Worm (Caenorhabditis elegans) whole organism, L1 larva: ENCODE results near the gene F13B6.2.

ENCODE experiments used
- C04F5.9 ChIP-seq: sonication (generic microtip); optimal IDR thresholded peaks from 2 replicates; lab custom pipeline; 2016; ENCODE audit warnings: missing genetic modification characterization, missing compliant biosample characterization
- C16A3.4 ChIP-seq: fragments of 150-350 bp; optimal IDR thresholded peaks from 2 replicates; lab custom pipeline; 2014; ENCODE audit warnings: missing biosample characterization, missing genetic modification characterization
- C34B4.2 ChIP-seq: sonication (generic microtip); optimal IDR thresholded peaks from 2 replicates; lab custom pipeline; 2017; ENCODE audit warnings: mild to moderate bottlenecking, missing genetic modification characterization, missing compliant biosample characterization
- F16B12.6 ChIP-seq: fragments of 150-350 bp; optimal IDR thresholded peaks from 2 replicates; lab custom pipeline; 2014; ENCODE audit warnings: missing biosample characterization, missing genetic modification characterization
- Y116A8C.19 ChIP-seq: sonication (generic microtip); optimal IDR thresholded peaks from 2 replicates; lab custom pipeline; 2016; ENCODE audit warnings: missing compliant biosample characterization, missing genetic modification characterization, borderline replicate concordance
- alr-1 ChIP-seq: fragments of 200-800 bp; sonication (Bioruptor generic); optimal IDR thresholded peaks from 2 replicates; lab custom pipeline; 2018; ENCODE audit warnings: borderline replicate concordance, mild to moderate bottlenecking, missing genetic modification characterization, missing compliant biosample characterization
- ama-1 ChIP-seq: fragments of 150-350 bp; optimal IDR thresholded peaks from 2 replicates; lab custom pipeline; 2014
- blmp-1 ChIP-seq: fragments of 150-350 bp; optimal IDR thresholded peaks from 2 replicates; lab custom pipeline; 2014; ENCODE audit warnings: missing biosample characterization, missing genetic modification characterization
- efl-1 ChIP-seq, 4 experiments: fragments of 150-350 bp; optimal IDR thresholded peaks in 3 of 4; peaks in 1 of 4; 1 replicate in 1 of 4; 2 replicates in 3 of 4; lab custom pipeline; 2014; ENCODE audit warnings: missing biosample characterization in 2 of 4, missing genetic modification characterization in 2 of 4, missing genetic modification reagents in 2 of 4
- elt-3 ChIP-seq, 6 experiments: fragments of 150-350 bp in 1 of 6; sonication (generic microtip); optimal IDR thresholded peaks; 2 replicates each; lab custom pipeline; 2017 to 2018; ENCODE audit warnings: missing biosample characterization in 6 of 6, missing genetic modification characterization in 6 of 6, inconsistent platforms in 1 of 6
- fkh-10 ChIP-seq: sonication (generic microtip); optimal IDR thresholded peaks from 2 replicates; lab custom pipeline; 2017; ENCODE audit warnings: missing biosample characterization, missing genetic modification reagents, missing genetic modification characterization
- fkh-4 ChIP-seq: sonication (generic microtip); optimal IDR thresholded peaks from 2 replicates; lab custom pipeline; 2016; ENCODE audit warnings: missing compliant biosample characterization, missing genetic modification characterization, borderline replicate concordance
- fkh-8 ChIP-seq: sonication (generic microtip); optimal IDR thresholded peaks from 2 replicates; lab custom pipeline; 2016; ENCODE audit warnings: mild to moderate bottlenecking, missing genetic modification characterization, missing compliant biosample characterization
- isw-1 ChIP-seq: fragments of 200-800 bp; sonication (Bioruptor generic); IDR thresholded peaks from 2 replicates; pipeline ENCODE4 v1.3.6; 2022; ENCODE audit warnings: missing genetic modification characterization, missing compliant biosample characterization
- jun-1 ChIP-seq: fragments of 150-350 bp; optimal IDR thresholded peaks from 2 replicates; lab custom pipeline; 2014; ENCODE audit warnings: missing biosample characterization, missing genetic modification reagents, missing genetic modification characterization
- lin-14 ChIP-seq: fragments of 200-800 bp; sonication (Bioruptor generic); optimal IDR thresholded peaks from 2 replicates; lab custom pipeline; 2018; ENCODE audit warnings: mild to moderate bottlenecking, missing genetic modification characterization, moderate library complexity, missing compliant biosample characterization
- lin-15B ChIP-seq: fragments of 150-350 bp; sonication (generic microtip); optimal IDR thresholded peaks from 3 replicates; lab custom pipeline; 2014; ENCODE audit warnings: missing biosample characterization, missing genetic modification characterization
- lin-39 ChIP-seq: fragments of 150-350 bp; optimal IDR thresholded peaks from 2 replicates; lab custom pipeline; 2014; ENCODE audit warnings: missing biosample characterization, missing genetic modification reagents, missing genetic modification characterization
- lsy-2 ChIP-seq, 2 experiments: fragments of 150-350 bp; optimal IDR thresholded peaks; 2 replicates each; lab custom pipeline; 2014; ENCODE audit warnings: missing biosample characterization in 2 of 2, missing genetic modification characterization in 2 of 2
- mdl-1 ChIP-seq, 2 experiments: fragments of 150-350 bp; optimal IDR thresholded peaks; 2 replicates each; lab custom pipeline; 2014 to 2017; ENCODE audit warnings: missing biosample characterization in 2 of 2, missing genetic modification characterization in 2 of 2, inconsistent platforms in 1 of 2
- nhr-11 ChIP-seq: fragments of 150-350 bp; optimal IDR thresholded peaks from 2 replicates; lab custom pipeline; 2014; ENCODE audit warnings: missing biosample characterization, missing genetic modification characterization
- nhr-19 ChIP-seq: fragments of 200-800 bp; sonication (Bioruptor generic); conservative IDR thresholded peaks from 2 replicates; pipeline ENCODE4 v1.3.6; 2022; ENCODE audit warnings: missing genetic modification characterization, missing compliant biosample characterization
- nhr-28 ChIP-seq: fragments of 150-350 bp; optimal IDR thresholded peaks from 2 replicates; lab custom pipeline; 2014; ENCODE audit warnings: missing biosample characterization, missing genetic modification characterization
- nhr-47 ChIP-seq: sonication (generic microtip); optimal IDR thresholded peaks from 2 replicates; lab custom pipeline; 2016; ENCODE audit warnings: mild to moderate bottlenecking, missing genetic modification characterization, moderate library complexity, missing compliant biosample characterization
- nhr-71 ChIP-seq: sonication (generic microtip); optimal IDR thresholded peaks from 2 replicates; lab custom pipeline; 2016; ENCODE audit warnings: mild to moderate bottlenecking, missing genetic modification characterization, moderate library complexity, missing compliant biosample characterization
- nhr-76 ChIP-seq: sonication (generic microtip); optimal IDR thresholded peaks from 2 replicates; lab custom pipeline; 2017; ENCODE audit warnings: missing biosample characterization, missing genetic modification characterization
- nhr-77 ChIP-seq: fragments of 150-350 bp; optimal IDR thresholded peaks from 2 replicates; lab custom pipeline; 2014; ENCODE audit warnings: missing biosample characterization, missing genetic modification characterization
- rnt-1 ChIP-seq: sonication (generic microtip); optimal IDR thresholded peaks from 2 replicates; lab custom pipeline; 2016; ENCODE audit warnings: mild to moderate bottlenecking, missing genetic modification characterization, moderate library complexity, missing compliant biosample characterization
- snu-23 ChIP-seq: sonication (generic microtip); optimal IDR thresholded peaks from 2 replicates; lab custom pipeline; 2016; ENCODE audit warnings: missing genetic modification characterization, missing compliant biosample characterization
- sox-4 ChIP-seq: sonication (generic microtip); optimal IDR thresholded peaks from 2 replicates; lab custom pipeline; 2016; ENCODE audit warnings: missing genetic modification characterization, missing compliant biosample characterization
- tlp-1 ChIP-seq: fragments of 150-350 bp; optimal IDR thresholded peaks from 2 replicates; lab custom pipeline; 2014; ENCODE audit warnings: missing biosample characterization, missing genetic modification characterization
- unc-130 ChIP-seq: fragments of 150-350 bp; optimal IDR thresholded peaks from 2 replicates; lab custom pipeline; 2017; ENCODE audit warnings: missing biosample characterization, missing genetic modification characterization, inconsistent platforms
- unc-30 ChIP-seq: sonication (generic microtip); optimal IDR thresholded peaks from 2 replicates; lab custom pipeline; 2017; ENCODE audit warnings: missing biosample characterization, missing genetic modification characterization
- xbp-1 ChIP-seq: sonication (generic microtip); optimal IDR thresholded peaks from 2 replicates; lab custom pipeline; 2016; ENCODE audit warnings: missing genetic modification characterization, missing compliant biosample characterization
- zag-1 ChIP-seq: fragments of 150-350 bp; optimal IDR thresholded peaks from 2 replicates; lab custom pipeline; 2014; ENCODE audit warnings: missing biosample characterization, missing genetic modification characterization
- ztf-4 ChIP-seq: fragments of 150-350 bp; optimal IDR thresholded peaks from 2 replicates; lab custom pipeline; 2014; ENCODE audit warnings: missing biosample characterization, missing genetic modification characterization

The F13B6.2 gene

DNA sequence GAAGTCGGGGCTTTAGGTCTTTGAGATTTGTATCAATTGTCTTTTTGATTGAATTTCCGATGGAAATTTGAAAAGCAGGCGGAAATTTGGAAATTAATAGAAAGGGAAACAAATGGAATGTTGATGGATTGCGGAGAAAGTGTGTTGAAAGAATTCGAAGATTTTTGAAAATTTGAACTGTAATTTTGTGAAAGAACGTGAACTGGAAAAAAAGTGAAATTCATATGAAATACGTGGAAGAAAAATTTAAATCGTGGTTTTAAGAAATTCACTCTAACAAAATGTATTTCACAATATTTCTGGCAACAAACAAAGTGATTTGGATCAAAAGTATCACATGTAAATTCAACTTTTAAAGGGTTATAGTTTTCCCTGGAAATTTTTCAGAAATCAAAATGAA, 14.1 kb downstream of the F13B6.2 start, which contains the start of gene B0496.1:
Gene B0496.1 (plus strand): TSS at position 301 of the 400 bp plus-strand sequence.
- TF ChIP-seq zag-1 (no peak), blmp-1 (tag; lab: Kevin White, UChicago) (peak; percentile 41), alr-1 (tag; lab: Kevin White, UChicago) (no peak), sox-4 (tag; lab: Kevin White, UChicago) (no peak), nhr-47 (tag; lab: Kevin White, UChicago) (no peak), Y116A8C.19 (no peak)

DNA sequence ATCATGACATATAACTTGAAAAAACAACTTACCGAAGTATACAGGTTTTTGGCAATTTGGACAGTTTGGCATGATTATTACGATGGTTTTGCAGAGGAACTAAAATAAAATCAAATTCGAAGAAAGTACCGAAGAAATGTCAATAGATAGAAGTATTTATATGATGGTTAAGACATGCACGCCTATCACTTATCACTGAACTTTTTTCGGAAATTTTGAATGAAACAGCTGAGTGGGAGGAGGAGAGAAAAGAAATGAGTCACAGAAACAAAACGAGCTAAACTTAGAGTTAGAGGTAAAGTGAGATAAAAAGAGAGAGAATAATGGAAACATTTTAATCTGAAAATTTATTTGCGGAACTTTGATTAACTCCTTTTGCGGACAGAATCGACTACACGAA, 14.9 kb downstream of the F13B6.2 start, which contains the start of gene valv-1:
Gene valv-1 (minus strand): TSS at position 101 of the 400 bp plus-strand sequence.
- no peak for TF ChIP-seq fkh-8 (tag; lab: Kevin White, UChicago)
- TF ChIP-seq C04F5.9 (tag; lab: Kevin White, UChicago), result no peak

DNA sequence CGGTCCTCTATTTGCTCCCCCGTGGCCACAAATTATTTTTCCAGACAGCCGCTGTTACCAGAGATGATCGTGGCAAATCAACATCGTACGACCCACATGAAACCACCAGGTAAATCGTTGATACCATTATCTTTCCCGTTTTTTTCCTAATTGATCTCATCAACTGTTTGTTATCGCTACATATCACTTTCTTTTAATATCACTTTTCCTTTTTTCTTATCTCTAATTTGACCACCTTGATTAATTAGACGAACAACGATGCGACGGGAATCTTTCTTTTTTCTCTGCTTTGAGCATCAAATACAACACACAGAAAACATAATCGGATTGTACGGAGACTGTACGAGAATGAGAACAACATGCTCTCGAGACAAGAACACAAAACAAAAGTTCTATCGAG, 19.9 kb downstream of the F13B6.2 start:
- TF ChIP-seq C16A3.4 (tag; lab: Kevin White, UChicago), result no peak
- TF ChIP-seq nhr-77 (tag; lab: Kevin White, UChicago), result no peak
- no peak for TF ChIP-seq nhr-11
- TF ChIP-seq fkh-4 (tag; lab: Kevin White, UChicago), result no peak
- peak in 4 of 6 experiments; percentile 1 to 77 (median 42) for TF ChIP-seq elt-3 (tag; optimal IDR thresholded peaks at IDR 0.05; lab: Kevin White, UChicago)
- TF ChIP-seq isw-1 (GFP tag; lab: Robert Waterston, UW), result no peak
- TF ChIP-seq blmp-1 (tag; lab: Kevin White, UChicago), result peak; percentile 97
- no peak for TF ChIP-seq tlp-1
- TF ChIP-seq nhr-71, result no peak
- no peak for TF ChIP-seq ztf-4 (tag; lab: Kevin White, UChicago)
- TF ChIP-seq jun-1 (tag; lab: Kevin White, UChicago), result no peak
- no peak for TF ChIP-seq nhr-76

DNA sequence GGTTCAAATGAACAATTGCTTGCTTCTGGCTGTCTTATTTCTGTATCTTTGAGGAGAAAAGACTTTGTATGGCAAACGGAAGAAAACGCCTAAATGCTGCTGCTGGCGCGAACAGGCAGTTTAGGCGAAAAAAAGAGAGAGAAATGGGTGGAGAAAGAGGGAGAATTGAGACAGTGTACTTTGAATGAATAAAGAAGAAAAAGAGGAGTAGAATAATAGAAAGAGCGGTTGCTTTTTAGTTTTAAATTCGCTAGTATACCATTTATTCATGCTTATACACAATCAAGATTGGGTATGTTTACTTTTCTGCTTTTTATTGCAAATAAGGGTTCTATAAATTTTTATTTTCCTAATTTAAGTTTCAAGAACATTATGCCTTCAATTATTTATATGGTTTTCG, 20.7 kb downstream of the F13B6.2 start:
- TF ChIP-seq blmp-1 (tag; lab: Kevin White, UChicago) (peak; percentile 8), fkh-10 (GFP tag; lab: Kevin White, UChicago) (no peak)

DNA sequence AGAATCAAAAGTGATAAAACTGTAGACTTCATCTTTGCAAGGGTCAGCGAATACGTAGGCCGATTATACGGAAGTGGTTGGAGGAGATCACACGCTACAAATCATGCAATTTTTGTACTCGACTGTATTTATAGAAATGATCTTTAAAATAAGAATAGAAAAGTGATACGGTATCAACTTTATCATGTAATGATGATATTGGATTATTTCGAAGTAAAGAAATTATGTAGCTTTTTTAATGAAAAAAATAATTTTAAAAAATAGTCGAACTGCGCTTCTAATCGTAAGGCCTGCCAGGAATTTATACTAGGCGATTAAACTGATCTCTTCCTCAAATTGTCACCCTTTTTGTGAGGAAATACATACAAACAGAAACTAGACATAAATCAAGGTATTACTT, 26.3 kb downstream of the F13B6.2 start, which contains the start of gene B0496.11:
Gene B0496.11 (minus strand): TSS at position 101 of the 400 bp plus-strand sequence.
- TF ChIP-seq nhr-28 (tag; lab: Kevin White, UChicago) (no peak), jun-1 (tag; lab: Kevin White, UChicago) (no peak), C34B4.2 (tag; lab: Kevin White, UChicago) (no peak), lin-15B (tag; lab: Kevin White, UChicago) (no peak), ama-1 (lab: Kevin White, UChicago) (no peak), efl-1 (optimal IDR thresholded peaks at IDR 0.05; lab: Kevin White, UChicago) (no peak), efl-1 (GFP tag; optimal IDR thresholded peaks at IDR 0.05 in 1 of 2; lab: Kevin White, UChicago) (no peak), mdl-1 (tag; optimal IDR thresholded peaks at IDR 0.05; lab: Kevin White, UChicago) (no peak), isw-1 (GFP tag; lab: Robert Waterston, UW) (no peak), xbp-1 (tag; lab: Kevin White, UChicago) (no peak), unc-30 (tag; lab: Kevin White, UChicago) (no peak)

ce11 chrIV:7428998-7429397, 31.1 kb downstream of the F13B6.2 start:
- TF ChIP-seq F16B12.6 (tag; lab: Kevin White, UChicago) (no peak), unc-130 (tag; lab: Kevin White, UChicago) (peak; percentile 37), lin-39 (peak; percentile 44), nhr-71 (peak; percentile 54), lsy-2 (tag; optimal IDR thresholded peaks at IDR 0.05; lab: Kevin White, UChicago) (peak in 1 of 2 experiments; percentile 39), lin-14 (GFP tag; lab: Kevin White, UChicago) (peak; percentile 78), xbp-1 (tag; lab: Kevin White, UChicago) (no peak), snu-23 (no peak), nhr-19 (GFP tag; lab: Robert Waterston, UW) (peak; percentile 17; the same call in 1 of the 2 replicates), rnt-1 (tag; lab: Kevin White, UChicago) (peak; percentile 82)
